Fruit fly (Drosophila melanogaster): ENCODE results near the gene Dyro.

The Dyro gene

dm6 chr3L:11242410-11243291 is 53.1 kb downstream of the Dyro start:
- TF ChIP-seq CG15479 (GFP tag; optimal IDR thresholded peaks at IDR 0.05) (peak; percentile 85), crol (GFP tag; IDR thresholded peaks at IDR 0.05) (peak; percentile 76), NFAT (GFP tag; IDR thresholded peaks at IDR 0.05) (no peak), insv (GFP tag; optimal IDR thresholded peaks at IDR 0.05) (no peak), btn (GFP tag; optimal IDR thresholded peaks at IDR 0.05) (no peak), CG8089 (GFP tag; optimal IDR thresholded peaks at IDR 0.05) (no peak), mirr (GFP tag; optimal IDR thresholded peaks at IDR 0.05) (peak; percentile 85), hkb (optimal IDR thresholded peaks at IDR 0.05) (no peak), hkb (GFP tag; IDR thresholded peaks at IDR 0.05) (peak; percentile 45; the same call in 1 of the 2 replicates), CG2678 (tag; optimal IDR thresholded peaks at IDR 0.05) (peak; percentile 21), Atf6 (GFP tag; IDR thresholded peaks at IDR 0.05) (peak; percentile 45; the same call in 1 of the 2 replicates), gce (GFP tag; IDR thresholded peaks at IDR 0.05) (0 out of 3 replicates have a peak, but pooled peaks have one; percentile 14), exex (tag; optimal IDR thresholded peaks at IDR 0.05) (peak; percentile 61), sug (tag; optimal IDR thresholded peaks at IDR 0.05) (peak; percentile 93), Hr78 (GFP tag; optimal IDR thresholded peaks at IDR 0.05) (peak in 1 of 2 experiments; percentile 37), grn (GFP tag; optimal IDR thresholded peaks at IDR 0.05) (peak; percentile 64), CG42726 (GFP tag; IDR thresholded peaks at IDR 0.05; ENCODE audit: partially characterized antibody) (no peak), CG1603 (tag; optimal IDR thresholded peaks at IDR 0.05) (peak; percentile 1), sens (GFP tag) (peak; percentile 62), dati (GFP tag; IDR thresholded peaks at IDR 0.05) (no peak), Ets65A (GFP tag) (peak; percentile 7), CG1832 (GFP tag; optimal IDR thresholded peaks at IDR 0.05) (peak; percentile 56), yki (optimal IDR thresholded peaks at IDR 0.05) (peak; percentile 22), lab (GFP tag; optimal IDR thresholded peaks at IDR 0.05) (peak; percentile 56), ci (GFP tag; IDR thresholded peaks at IDR 0.05) (peak; percentile 55; the same call in 2 of the 3 replicates), slbo (GFP tag; IDR thresholded peaks at IDR 0.05) (peak; percentile 24; the same call in 1 of the 2 replicates), Med (GFP tag) (peak; percentile 92), rib (GFP tag; IDR thresholded peaks at IDR 0.05) (peak; percentile 75), CG34376 (GFP tag; optimal IDR thresholded peaks at IDR 0.05) (peak; percentile 37), so (GFP tag; IDR thresholded peaks at IDR 0.05) (0 out of 3 replicates have a peak, but pooled peaks have one; percentile 31), ase (GFP tag; IDR thresholded peaks at IDR 0.05) (peak; percentile 40; the same call in 1 of the 3 replicates), Awh (GFP tag; IDR thresholded peaks at IDR 0.05) (0 out of 2 replicates have a peak, but pooled peaks have one; percentile 35), Pdp1 (GFP tag; optimal IDR thresholded peaks at IDR 0.05) (peak in 1 of 2 experiments; percentile 93), corto (GFP tag; optimal IDR thresholded peaks at IDR 0.05) (no peak), BtbVII (GFP tag; optimal IDR thresholded peaks at IDR 0.05) (peak; percentile 26), caup (GFP tag; optimal IDR thresholded peaks at IDR 0.05; ENCODE audit: severe bottlenecking) (peak; percentile 8), gem (tag; optimal IDR thresholded peaks at IDR 0.05) (no peak), CG12391 (tag; optimal IDR thresholded peaks at IDR 0.05) (no peak), sens-2 (GFP tag; IDR thresholded peaks at IDR 0.05) (0 out of 2 replicates have a peak, but pooled peaks have one; percentile 12), Drgx (GFP tag; IDR thresholded peaks at IDR 0.05) (peak; percentile 16; the same call in 1 of the 2 replicates), Max (GFP tag; optimal IDR thresholded peaks at IDR 0.05) (no peak), Trl (optimal IDR thresholded peaks at IDR 0.05) (peak; percentile 68 to 78), Trl (GFP tag; optimal IDR thresholded peaks at IDR 0.05) (no peak), CG16779 (GFP tag; IDR thresholded peaks at IDR 0.05) (0 out of 2 replicates have a peak, but pooled peaks have one; percentile 10), CG11695 (GFP tag; IDR thresholded peaks at IDR 0.05) (no peak), CG10543 (GFP tag; optimal IDR thresholded peaks at IDR 0.05) (no peak), CG10274 (GFP tag; optimal IDR thresholded peaks at IDR 0.05) (no peak), CG9727 (GFP tag; optimal IDR thresholded peaks at IDR 0.05) (no peak), CG7839 (tag; optimal IDR thresholded peaks at IDR 0.05) (no peak)

All from whole organism, embryonic.